Worm (Caenorhabditis elegans): ENCODE measurements around the gene F22B5.4.

DNA sequence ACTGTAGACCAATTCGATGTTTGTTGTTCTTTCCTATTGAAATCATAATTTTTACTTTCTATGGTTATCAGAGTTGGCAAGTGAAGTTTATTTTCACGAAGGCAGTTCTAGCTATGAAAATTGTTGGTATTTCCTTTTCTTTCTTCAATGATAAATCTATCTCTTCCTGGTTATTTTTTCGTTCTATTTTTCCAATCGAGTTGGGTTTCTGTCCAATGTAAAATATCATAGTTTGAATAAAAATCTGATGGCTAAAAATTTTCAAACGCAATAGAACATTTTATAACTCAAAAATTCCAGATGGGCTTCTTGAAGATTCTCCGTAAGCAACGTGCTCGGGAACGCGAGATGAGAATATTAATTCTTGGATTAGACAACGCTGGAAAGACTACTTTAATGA lies 5.5 kb upstream of the F22B5.4 start, which contains the start of gene evl-20:
- TF ChIP-seq aly-1 (tag; optimal IDR thresholded peaks at IDR 0.05) (no peak), ama-1 (optimal IDR thresholded peaks at IDR 0.05) (no peak), hnd-1 (tag; optimal IDR thresholded peaks at IDR 0.05) (no peak), ceh-13 (GFP tag; optimal IDR thresholded peaks at IDR 0.05) (no peak), flt-1 (GFP tag; IDR thresholded peaks at IDR 0.05) (no peak), hmbx-1 (tag; optimal IDR thresholded peaks at IDR 0.05) (no peak)
